Worm (Caenorhabditis elegans) whole organism, L2 larva: ENCODE measurements around the gene tmem-258.

ENCODE experiments used
- dmd-4 ChIP-seq: sonication (generic microtip); optimal IDR thresholded peaks from 2 replicates; lab custom pipeline; 2017; ENCODE audit warnings: missing biosample characterization, missing genetic modification characterization
- nhr-237 ChIP-seq: fragments of 150-350 bp; optimal IDR thresholded peaks from 2 replicates; lab custom pipeline; 2014; ENCODE audit warnings: missing biosample characterization, missing genetic modification characterization
- sma-3 ChIP-seq: sonication (generic microtip); optimal IDR thresholded peaks from 2 replicates; lab custom pipeline; 2016; ENCODE audit warnings: missing genetic modification reagents, missing genetic modification characterization, missing compliant biosample characterization
- snpc-4 ChIP-seq: fragments of 150-350 bp; optimal IDR thresholded peaks from 2 replicates; lab custom pipeline; 2014; ENCODE audit warnings: missing biosample characterization, missing genetic modification characterization

ce11 chrV:7075646-7076045 lies 12.7 kb downstream of the tmem-258 start, which contains the start of gene npa-1:
- TF ChIP-seq dmd-4 (no peak), sma-3 (GFP tag; lab: Kevin White, UChicago) (no peak), snpc-4 (tag; lab: Kevin White, UChicago) (no peak), nhr-237 (no peak)
